Worm (Caenorhabditis elegans): ENCODE results near the gene cdka-1.

DNA sequence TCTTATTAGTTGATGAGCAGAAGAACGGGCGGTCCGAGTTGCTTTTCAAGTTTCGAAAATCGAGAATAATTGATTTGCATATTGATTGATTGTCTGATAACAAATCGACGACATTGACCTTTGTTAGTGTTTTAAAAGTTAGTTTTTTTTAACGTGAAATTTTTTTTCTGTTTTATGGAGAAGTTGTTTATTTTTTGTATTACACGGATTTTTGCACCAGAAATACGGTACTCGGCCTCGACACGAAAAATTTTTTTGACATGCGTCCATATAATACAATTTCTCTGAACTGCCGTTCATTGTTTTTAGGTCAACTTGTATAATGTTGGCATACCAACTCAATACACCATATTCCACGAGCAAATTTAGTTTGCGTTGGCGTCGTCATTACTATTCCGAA is 3.2 kb upstream of the cdka-1 start, which contains the start of gene T23F11.2:
- TF ChIP-seq dao-5 (tag; optimal IDR thresholded peaks at IDR 0.05) (no peak), W03F9.2 (tag; optimal IDR thresholded peaks at IDR 0.05) (no peak), him-1 (tag; optimal IDR thresholded peaks at IDR 0.05) (no peak)

Measured in whole organism, L4/young adult.